Worm (Caenorhabditis elegans) whole organism, dauer: ENCODE results near the gene Y43B11AR.1.

Experiments
- unc-62 ChIP-seq: sonication (generic microtip); optimal IDR thresholded peaks from 2 replicates; lab custom pipeline; 2017; ENCODE audit warnings: missing biosample characterization, missing genetic modification reagents, missing genetic modification characterization

The Y43B11AR.1 gene

ce11 chrIV:7081214-7081613 lies at the start of gene Y43B11AR.1:
TSS of gene Y43B11AR.1 (plus strand) at chrIV:7081514.
- TF ChIP-seq unc-62, result no peak

- no peak for TF ChIP-seq unc-62
Measured at ce11 chrIV:7032459-7032858, 48.9 kb upstream of the Y43B11AR.1 start, which contains the start of gene C06G3.8. TSS of gene C06G3.8 (minus strand) at chrIV:7032559.

ce11 chrIV:7035823-7036222 lies 45.5 kb upstream of the Y43B11AR.1 start, which contains the start of gene C06G3.3:
TSS of gene C06G3.3 (plus strand) at chrIV:7036123.
- TF ChIP-seq unc-62, result no peak

- TF ChIP-seq unc-62, result no peak
Measured at ce11 chrIV:7036790-7037189, 44.5 kb upstream of the Y43B11AR.1 start, which contains the start of gene ufl-1. TSS of gene ufl-1 (minus strand) at chrIV:7036859.

- no peak for TF ChIP-seq unc-62
Measured at ce11 chrIV:7039476-7040261, 41.6 kb upstream of the Y43B11AR.1 start, which contains the start of the genes cogc-2 and klp-18. TSS of gene cogc-2 (minus strand) at chrIV:7039580. TSS of gene klp-18 (plus strand) at chrIV:7040211.

- TF ChIP-seq unc-62, result no peak
Measured at ce11 chrIV:7043430-7043829, 37.9 kb upstream of the Y43B11AR.1 start.

- no peak for TF ChIP-seq unc-62
Measured at ce11 chrIV:7044552-7045139, 36.7 kb upstream of the Y43B11AR.1 start, which contains the start of gene tin-9.1. TSS of gene tin-9.1 (minus strand) at chrIV:7044602.

ce11 chrIV:7045362-7045936 lies 35.9 kb upstream of the Y43B11AR.1 start:
- TF ChIP-seq unc-62, result no peak

ce11 chrIV:7046641-7047361 lies 34.5 kb upstream of the Y43B11AR.1 start:
- no peak for TF ChIP-seq unc-62

ce11 chrIV:7047762-7048178 lies 33.5 kb upstream of the Y43B11AR.1 start:
- TF ChIP-seq unc-62, result no peak

- TF ChIP-seq unc-62, result no peak
Measured at ce11 chrIV:7048637-7049245, 32.6 kb upstream of the Y43B11AR.1 start.

- no peak for TF ChIP-seq unc-62
Measured at ce11 chrIV:7049672-7050206, 31.6 kb upstream of the Y43B11AR.1 start, which contains the start of gene nhr-105. TSS of gene nhr-105 (plus strand) at chrIV:7050156.

ce11 chrIV:7051515-7051914 lies 29.8 kb upstream of the Y43B11AR.1 start:
- no peak for TF ChIP-seq unc-62

ce11 chrIV:7052135-7052534 lies 29.2 kb upstream of the Y43B11AR.1 start:
- TF ChIP-seq unc-62, result no peak

ce11 chrIV:7057677-7058076 lies 23.6 kb upstream of the Y43B11AR.1 start, which contains the start of gene srx-50:
TSS of gene srx-50 (plus strand) at chrIV:7057977.
- no peak for TF ChIP-seq unc-62

- no peak for TF ChIP-seq unc-62
Measured at ce11 chrIV:7062697-7063096, 18.6 kb upstream of the Y43B11AR.1 start.
